Fruit fly (Drosophila melanogaster): Measurements from ENCODE around the gene unc-13-4A.

Gene unc-13-4A

DNA sequence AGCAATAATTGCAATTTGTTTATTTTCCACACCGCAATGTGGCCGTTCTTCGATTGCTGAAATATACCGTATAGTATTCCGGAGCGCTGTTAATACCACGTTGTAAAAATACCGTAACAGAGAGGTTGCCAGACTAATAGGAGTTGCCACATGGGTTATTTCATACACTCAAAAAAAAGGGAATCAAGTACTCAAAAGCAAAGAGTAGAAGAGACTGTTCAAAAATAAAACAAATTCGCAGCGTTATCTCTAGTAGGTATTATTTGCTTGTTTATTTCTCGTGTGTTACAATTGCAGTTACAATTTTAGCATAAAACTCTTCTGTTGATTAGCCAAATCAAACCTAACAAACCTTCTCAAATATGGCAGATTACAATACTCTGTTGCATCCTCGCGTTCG is 62.2 kb downstream of the unc-13-4A start, which contains the start of gene MED4 (continued):
- TF ChIP-seq al (GFP tag; IDR thresholded peaks at IDR 0.05) (peak; percentile 52; the same call in 1 of the 2 replicates), Hr51 (GFP tag; optimal IDR thresholded peaks at IDR 0.05) (peak; percentile 74 to 78), Bdp1 (GFP tag; optimal IDR thresholded peaks at IDR 0.05) (peak; percentile 38), eyg (GFP tag; optimal IDR thresholded peaks at IDR 0.05) (peak; percentile 71), CG13287 (GFP tag; IDR thresholded peaks at IDR 0.05; ENCODE audit: partially characterized antibody) (peak; percentile 21; the same call in 1 of the 2 replicates), CG31388 (GFP tag; optimal IDR thresholded peaks at IDR 0.05) (no peak), Atf3 (GFP tag; optimal IDR thresholded peaks at IDR 0.05) (peak; percentile 75), h (optimal IDR thresholded peaks at IDR 0.05) (no peak), CG11504 (tag; optimal IDR thresholded peaks at IDR 0.05) (peak; percentile 75), ato (GFP tag; IDR thresholded peaks at IDR 0.05; ENCODE audit: partially characterized antibody) (no peak), Stat92E (GFP tag; optimal IDR thresholded peaks at IDR 0.05) (peak in 1 of 3 experiments; percentile 58), exex (tag; optimal IDR thresholded peaks at IDR 0.05) (no peak), CG4707 (GFP tag; optimal IDR thresholded peaks at IDR 0.05) (no peak), CG4282 (GFP tag; optimal IDR thresholded peaks at IDR 0.05) (peak; percentile 50), pros (GFP tag; optimal IDR thresholded peaks at IDR 0.05) (no peak), CG17361 (GFP tag; IDR thresholded peaks at IDR 0.05) (peak; percentile 66), unc-4 (GFP tag; IDR thresholded peaks at IDR 0.05; ENCODE audit: partially characterized antibody) (peak; percentile 14; the same call in 1 of the 2 replicates), tgo (GFP tag; IDR thresholded peaks at IDR 0.05) (peak; percentile 79), CG12104 (GFP tag; optimal IDR thresholded peaks at IDR 0.05) (peak; percentile 57), HLH4C (GFP tag; IDR thresholded peaks at IDR 0.05; ENCODE audit: partially characterized antibody) (no peak), en (GFP tag; optimal IDR thresholded peaks at IDR 0.05) (peak; percentile 76), CG31224 (GFP tag; IDR thresholded peaks at IDR 0.05) (peak; percentile 71), CG1832 (GFP tag; optimal IDR thresholded peaks at IDR 0.05) (no peak), da (GFP tag; optimal IDR thresholded peaks at IDR 0.05) (peak; percentile 37), CG10543 (GFP tag; optimal IDR thresholded peaks at IDR 0.05) (peak; percentile 25), gcm (GFP tag; optimal IDR thresholded peaks at IDR 0.05) (peak; percentile 64), Sox100B (GFP tag; optimal IDR thresholded peaks at IDR 0.05) (no peak), bsh (GFP tag; optimal IDR thresholded peaks at IDR 0.05) (peak; percentile 48 to 71), Hmr (GFP tag; optimal IDR thresholded peaks at IDR 0.05) (peak; percentile 88), ftz-f1 (GFP tag; optimal IDR thresholded peaks at IDR 0.05) (no peak), CG13296 (GFP tag; optimal IDR thresholded peaks at IDR 0.05) (peak; percentile 60), HmgD (GFP tag; optimal IDR thresholded peaks at IDR 0.05) (peak; percentile 94), CG30403 (GFP tag; optimal IDR thresholded peaks at IDR 0.05) (peak; percentile 86), CG11085 (GFP tag; IDR thresholded peaks at IDR 0.05) (peak; percentile 79), CG10654 (GFP tag; optimal IDR thresholded peaks at IDR 0.05) (peak; percentile 77), CG10979 (tag; optimal IDR thresholded peaks at IDR 0.05) (peak; percentile 69), CHES-1-like (GFP tag; optimal IDR thresholded peaks at IDR 0.05) (peak; percentile 95), CG3726 (GFP tag; IDR thresholded peaks at IDR 0.05) (0 out of 3 replicates have a peak, but pooled peaks have one; percentile 16), TFAM (GFP tag; optimal IDR thresholded peaks at IDR 0.05) (no peak), CG6175 (GFP tag; IDR thresholded peaks at IDR 0.05) (peak; percentile 58; the same call in 2 of the 3 replicates), CG8478 (optimal IDR thresholded peaks at IDR 0.05) (no peak), sisA (GFP tag; IDR thresholded peaks at IDR 0.05) (peak; percentile 77), bcd (GFP tag; optimal IDR thresholded peaks at IDR 0.05) (peak; percentile 70), odd (GFP tag; optimal IDR thresholded peaks at IDR 0.05) (peak; percentile 45), Hand (GFP tag; optimal IDR thresholded peaks at IDR 0.05) (peak; percentile 30), chn (GFP tag; optimal IDR thresholded peaks at IDR 0.05) (peak; percentile 80), chinmo (GFP tag; IDR thresholded peaks at IDR 0.05; ENCODE audit: partially characterized antibody) (0 out of 4 replicates have a peak, but pooled peaks have one; percentile 27), CG11560 (tag; IDR thresholded peaks at IDR 0.05) (no peak), Elba2 (GFP tag; optimal IDR thresholded peaks at IDR 0.05) (no peak), unpg (GFP tag; optimal IDR thresholded peaks at IDR 0.05) (peak; percentile 77)
